Fruit fly (Drosophila melanogaster) S2 (cell line): ENCODE data around the gene Sfp77F.

Source experiments
- CG8478 ChIP-seq: fragments of >200 bp; optimal IDR thresholded peaks from 2 replicates; lab custom pipeline; 2018
- CTCF ChIP-seq, 2 experiments: fragments of >200 bp; optimal IDR thresholded peaks; 2 replicates each; lab custom pipeline; 2018

The Sfp77F gene

DNA sequence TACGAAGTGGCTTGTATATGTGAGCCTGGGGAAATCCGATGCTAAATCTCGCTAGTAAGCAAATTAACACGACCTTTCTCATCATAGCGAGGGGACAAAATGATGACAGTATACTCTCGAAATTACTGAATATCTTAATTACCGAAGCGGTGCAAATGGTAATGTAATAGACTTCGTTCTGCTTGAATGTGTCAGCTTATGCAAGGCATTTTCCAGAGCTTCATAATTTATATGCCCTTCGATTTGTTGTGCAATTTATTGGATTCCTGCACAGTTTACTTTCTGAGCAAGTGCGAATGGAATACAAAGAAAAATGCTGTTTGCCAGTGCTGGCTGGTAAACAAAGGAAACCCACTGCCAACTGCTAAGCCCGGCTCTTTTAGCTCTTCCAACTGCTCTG is at the start of gene Sfp77F, which contains the start of gene CG43931:
Gene Sfp77F, minus strand, starts transcription at position 101 of the 400 bp plus-strand sequence.
Gene CG43931, plus strand, starts transcription at position 241 of the 400 bp plus-strand sequence.
- TF ChIP-seq CTCF (optimal IDR thresholded peaks at IDR 0.05; lab: Kevin White, UChicago) (no peak), CG8478 (no peak)

DNA sequence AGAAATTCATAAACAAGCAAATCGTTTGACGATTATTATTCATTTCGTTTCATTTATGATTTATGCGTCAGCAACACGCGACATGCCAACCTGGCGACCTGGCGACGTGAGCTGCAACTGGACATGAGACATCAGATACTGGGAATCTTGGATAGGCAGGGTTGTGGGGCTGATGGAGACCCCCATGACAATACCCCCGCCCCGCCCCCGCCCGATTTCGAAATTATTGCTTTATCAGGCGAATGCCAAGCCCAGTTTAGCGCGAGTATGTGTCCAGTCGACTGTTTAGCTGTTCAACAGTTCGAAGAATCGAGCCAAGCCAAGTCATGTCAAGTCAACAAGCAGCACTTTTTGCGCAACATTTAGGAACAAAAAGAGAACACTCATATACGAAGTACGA is 49.7 kb upstream of the Sfp77F start:
- no peak for TF ChIP-seq CG8478
- TF ChIP-seq CTCF (optimal IDR thresholded peaks at IDR 0.05; lab: Kevin White, UChicago), result no peak

DNA sequence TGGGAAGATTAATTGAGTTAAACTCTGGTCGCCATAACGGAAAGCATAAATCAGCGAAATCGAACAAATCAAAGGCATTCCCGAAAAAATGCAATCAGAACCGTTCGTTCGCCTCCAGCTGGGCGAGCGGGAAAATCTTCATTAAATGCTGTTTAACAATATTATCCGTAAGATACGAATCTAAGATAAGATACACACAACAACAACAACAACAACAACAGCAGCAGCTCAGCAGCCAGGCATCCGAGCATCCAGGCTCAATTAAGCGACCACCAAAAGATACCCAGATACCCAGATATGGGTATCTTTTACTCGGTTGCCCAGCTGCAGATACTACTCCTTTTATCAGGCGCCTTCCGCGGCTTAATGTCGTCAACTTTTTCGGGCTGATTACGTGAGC is 48.8 kb upstream of the Sfp77F start:
- no peak for TF ChIP-seq CG8478
- TF ChIP-seq CTCF (optimal IDR thresholded peaks at IDR 0.05; lab: Kevin White, UChicago), result no peak

DNA sequence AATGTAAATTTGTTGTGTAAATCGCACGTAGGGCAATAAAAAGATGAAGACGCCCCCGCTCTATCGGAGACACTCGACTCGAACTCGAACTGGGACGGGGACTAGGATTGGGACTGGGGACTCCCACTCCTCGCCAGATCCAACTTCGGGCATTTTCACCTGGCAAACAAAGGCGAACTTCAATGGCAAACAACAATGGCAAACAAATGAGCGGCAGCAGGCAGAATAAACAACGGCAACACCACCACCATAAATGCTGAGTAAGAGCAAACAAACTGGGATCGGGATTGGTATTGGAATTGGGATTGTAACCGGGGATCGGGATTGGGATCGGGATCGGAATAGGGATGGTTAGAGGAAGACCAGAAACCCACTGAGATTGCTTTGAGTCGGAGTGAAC is 47.0 kb upstream of the Sfp77F start:
- TF ChIP-seq CTCF (optimal IDR thresholded peaks at IDR 0.05; lab: Kevin White, UChicago) (no peak), CG8478 (no peak)

DNA sequence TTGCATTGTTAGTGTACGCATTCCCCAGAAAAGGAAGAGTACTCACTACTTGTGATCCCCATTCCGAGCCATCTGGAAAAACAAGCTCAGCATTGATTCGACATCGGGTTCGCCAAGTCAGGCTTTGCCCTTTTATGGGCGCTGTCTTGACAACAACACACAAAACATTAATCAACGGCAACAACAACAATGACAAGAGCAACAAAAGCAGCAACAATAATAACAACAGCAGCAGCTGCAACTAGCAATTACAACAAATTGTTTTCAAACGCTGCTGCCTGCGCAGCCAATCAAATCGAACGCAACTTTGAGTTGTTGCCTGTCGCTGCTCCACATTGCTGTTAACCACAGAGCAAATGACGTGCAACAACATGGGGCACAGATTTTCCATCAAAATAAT is 44.9 kb upstream of the Sfp77F start:
- TF ChIP-seq CG8478 (no peak), CTCF (optimal IDR thresholded peaks at IDR 0.05; lab: Kevin White, UChicago) (no peak)

DNA sequence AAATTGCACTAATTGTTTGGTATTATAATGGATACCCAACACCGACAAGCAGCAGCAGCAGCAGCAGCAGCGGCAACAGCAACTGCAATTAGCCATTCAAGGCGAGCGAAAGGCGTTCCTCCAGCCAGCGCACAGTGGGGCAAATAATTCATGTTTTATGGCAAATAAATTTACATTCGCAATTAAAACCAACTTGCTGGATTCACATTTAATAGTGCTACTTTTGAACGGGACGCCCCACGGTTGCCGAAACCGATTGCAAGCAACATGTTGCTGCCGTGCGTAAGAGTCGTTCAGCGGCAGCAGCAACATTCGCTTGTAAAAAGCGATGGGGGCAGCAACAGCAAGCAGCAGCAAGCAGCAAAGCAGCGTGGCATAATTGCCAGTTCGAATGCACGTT is 36.5 kb upstream of the Sfp77F start:
- TF ChIP-seq CG8478 (no peak), CTCF (optimal IDR thresholded peaks at IDR 0.05; lab: Kevin White, UChicago) (no peak)

DNA sequence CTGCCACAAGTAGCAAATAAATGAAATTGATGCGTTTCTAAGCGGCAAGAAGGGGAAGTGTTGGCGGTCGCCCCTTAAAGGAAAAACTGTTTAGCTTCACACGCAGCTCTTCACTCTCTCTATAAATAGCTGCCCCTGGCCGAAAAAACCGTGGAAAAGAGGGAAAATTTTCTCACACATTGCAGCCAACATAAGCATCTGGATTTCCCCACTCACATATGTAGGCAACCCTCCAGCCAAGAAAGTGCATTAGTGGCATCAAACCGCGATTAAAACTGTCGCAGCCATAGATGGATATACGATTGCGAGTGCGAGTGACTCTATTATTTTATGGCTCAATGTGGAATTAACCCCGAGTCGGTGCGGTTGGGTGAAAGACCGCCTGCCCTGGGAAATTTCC is 35.3 kb upstream of the Sfp77F start:
- TF ChIP-seq CTCF (optimal IDR thresholded peaks at IDR 0.05; lab: Kevin White, UChicago) (no peak), CG8478 (no peak)

DNA sequence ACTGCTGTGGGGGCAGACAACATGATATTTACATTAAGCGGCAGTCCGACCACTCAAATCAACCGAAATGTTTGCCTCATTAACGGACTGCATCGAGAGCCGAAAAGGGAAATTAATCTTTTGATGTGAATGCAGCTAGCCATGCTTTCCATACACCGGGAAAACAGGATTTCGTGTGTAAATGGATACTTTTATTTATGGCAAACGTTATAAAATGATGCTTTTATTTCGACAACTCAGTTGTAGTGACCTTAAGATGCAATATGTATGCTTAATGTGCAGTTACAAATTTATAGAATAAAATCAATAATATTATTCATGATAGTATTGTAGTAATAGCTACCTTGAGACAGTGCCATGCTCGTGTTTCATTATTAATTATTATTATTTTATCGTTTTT is 34.3 kb upstream of the Sfp77F start:
- TF ChIP-seq CTCF (optimal IDR thresholded peaks at IDR 0.05; lab: Kevin White, UChicago) (no peak), CG8478 (no peak)

DNA sequence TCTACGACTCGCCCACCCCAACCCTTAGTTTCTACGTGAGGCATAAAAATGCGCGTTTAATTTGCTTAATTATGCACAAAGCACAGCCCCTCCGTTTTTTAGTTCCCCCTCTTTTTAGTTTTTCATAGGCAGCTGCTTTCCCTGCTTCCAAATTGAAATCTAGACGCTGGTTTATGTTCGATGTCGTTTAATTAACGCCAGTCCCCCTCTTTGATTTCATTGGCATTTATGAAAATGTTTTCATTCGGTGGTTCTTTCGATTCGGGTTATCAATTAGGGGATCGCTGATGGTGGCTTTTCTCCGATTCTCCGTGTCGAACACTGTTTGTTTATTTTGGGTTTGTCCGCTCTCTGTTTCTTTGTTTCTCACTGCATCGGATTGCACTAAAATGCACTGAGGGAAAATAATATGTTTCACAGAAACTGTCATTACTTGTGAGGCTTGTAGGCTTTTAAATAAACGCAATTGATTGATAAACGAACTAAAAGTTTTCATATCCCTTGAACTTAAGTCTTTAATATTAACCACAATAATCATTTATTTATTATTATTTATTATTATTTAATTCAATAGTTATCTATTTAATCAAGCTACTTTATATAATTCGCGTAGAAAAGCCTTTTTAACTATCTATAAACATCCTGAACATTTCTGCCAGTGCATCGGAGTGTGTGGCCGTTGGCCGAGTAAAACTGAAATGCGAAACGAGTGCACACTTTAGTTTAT is 33.0 kb upstream of the Sfp77F start:
- no peak for TF ChIP-seq CG8478
- no peak for TF ChIP-seq CTCF (optimal IDR thresholded peaks at IDR 0.05; lab: Kevin White, UChicago)

DNA sequence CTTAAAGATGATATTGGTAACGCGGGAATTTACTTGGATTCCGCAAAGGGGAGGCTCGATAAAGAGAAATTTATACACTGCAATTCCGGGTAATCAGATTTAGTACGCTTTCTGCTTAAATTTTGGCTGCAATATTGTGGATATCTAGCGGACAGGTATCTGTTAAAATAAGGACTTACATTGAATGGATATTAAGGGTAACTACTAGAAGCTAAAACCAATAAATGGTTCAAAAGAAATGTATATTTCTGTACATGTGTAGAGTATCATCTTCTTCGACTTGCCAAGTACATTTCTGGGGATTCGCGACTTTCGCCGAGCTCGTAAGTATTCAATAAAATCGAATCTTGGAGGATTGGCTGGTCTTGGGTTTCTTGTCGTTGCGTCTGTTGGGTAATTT is 32.2 kb upstream of the Sfp77F start:
- TF ChIP-seq CG8478 (no peak), CTCF (optimal IDR thresholded peaks at IDR 0.05; lab: Kevin White, UChicago) (no peak)

DNA sequence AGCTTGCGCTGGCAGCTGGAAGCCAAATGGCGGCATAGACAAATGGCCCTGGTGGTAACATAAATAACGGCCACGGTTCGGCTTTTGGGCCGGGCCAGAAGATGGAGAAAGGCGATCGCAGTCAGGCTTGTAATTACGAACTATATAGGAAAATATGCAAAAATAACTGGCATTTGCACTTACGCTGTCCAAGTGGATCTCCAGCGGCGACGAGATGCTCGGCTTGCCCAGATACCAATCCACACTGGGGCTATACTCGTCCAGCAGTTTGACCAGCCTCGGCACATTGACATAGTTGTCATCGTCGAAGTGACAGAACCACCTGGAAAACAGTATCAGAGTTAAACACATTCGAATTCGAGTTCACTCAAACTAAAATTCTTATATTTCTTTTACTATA is 30.3 kb upstream of the Sfp77F start, which contains the start of gene CG10589:
Gene CG10589, plus strand, starts transcription at position 301 of the 400 bp plus-strand sequence.
- TF ChIP-seq CG8478 (no peak), CTCF (optimal IDR thresholded peaks at IDR 0.05; lab: Kevin White, UChicago) (no peak)

DNA sequence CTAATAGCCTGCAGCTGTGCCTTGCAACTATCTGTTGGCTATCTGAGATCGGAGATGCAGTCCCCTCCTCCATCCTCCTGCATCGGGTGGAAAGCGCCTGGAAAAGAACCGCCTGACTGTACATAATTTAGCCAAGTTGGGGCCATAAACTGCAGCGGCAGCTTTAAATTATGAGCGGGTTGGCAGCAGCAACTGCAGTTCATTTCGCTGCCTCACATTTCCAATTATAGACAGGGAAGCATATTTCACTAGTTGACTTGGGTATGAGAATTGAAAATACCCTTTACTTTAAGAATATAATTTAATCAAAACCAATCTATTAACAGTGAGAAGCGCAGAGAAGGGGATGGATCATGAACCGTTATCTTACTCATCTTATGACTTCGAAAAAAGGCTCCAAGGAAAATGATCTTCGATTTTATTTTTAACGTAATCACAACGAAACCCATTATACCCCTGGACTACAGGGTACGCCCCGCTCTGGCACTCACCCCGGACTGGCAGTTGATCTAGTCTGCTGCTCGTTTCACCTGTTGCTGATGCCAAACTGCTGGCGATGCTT is 25.9 kb upstream of the Sfp77F start:
- TF ChIP-seq CTCF (optimal IDR thresholded peaks at IDR 0.05; lab: Kevin White, UChicago) (no peak), CG8478 (no peak)

DNA sequence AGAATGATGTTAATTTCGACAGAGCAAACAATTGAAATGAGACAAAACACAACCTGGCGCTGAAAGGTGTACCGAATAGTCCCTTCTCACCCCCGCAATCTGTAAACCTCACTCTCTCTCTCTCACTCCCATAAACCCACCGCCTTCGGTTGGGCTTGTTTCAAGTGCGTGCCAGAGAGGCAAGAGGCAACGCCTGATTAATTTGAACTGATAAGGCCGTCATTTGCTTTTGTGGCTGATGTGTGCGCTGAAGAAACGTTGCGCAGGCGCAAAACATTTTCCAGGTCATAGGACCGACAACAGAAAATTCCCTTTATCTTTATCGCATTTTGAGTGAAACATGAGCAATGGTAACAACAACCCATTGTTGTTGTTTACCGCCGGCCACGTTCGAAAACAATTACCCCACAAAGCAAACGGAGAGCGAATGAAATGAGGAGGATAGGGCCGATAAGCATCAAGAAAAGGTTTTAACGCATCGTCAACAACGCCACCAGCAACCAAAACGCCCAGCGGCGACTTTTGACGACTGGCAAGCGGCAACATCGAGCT is 25.1 kb upstream of the Sfp77F start:
- TF ChIP-seq CG8478, result no peak
- TF ChIP-seq CTCF (optimal IDR thresholded peaks at IDR 0.05; lab: Kevin White, UChicago), result no peak

DNA sequence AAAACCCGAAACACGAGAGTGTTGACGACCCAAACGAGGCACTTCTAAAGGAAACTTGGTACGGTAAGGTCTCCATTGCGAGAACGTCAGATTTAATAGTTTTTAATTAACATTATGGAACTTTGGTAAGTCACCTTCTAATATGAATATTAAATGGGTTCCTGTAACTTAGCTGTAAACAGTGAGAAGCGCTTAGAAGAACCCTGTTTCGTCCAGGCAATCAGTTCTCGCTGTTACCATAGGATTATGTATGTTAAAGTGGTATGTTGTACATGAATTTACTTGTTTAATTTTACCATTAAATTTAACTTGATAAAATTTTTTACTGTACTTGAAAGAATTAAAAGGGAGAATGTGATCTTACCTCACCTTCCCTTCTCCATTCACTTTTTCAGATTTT is 24.6 kb upstream of the Sfp77F start:
- TF ChIP-seq CTCF (optimal IDR thresholded peaks at IDR 0.05; lab: Kevin White, UChicago) (no peak), CG8478 (no peak)

DNA sequence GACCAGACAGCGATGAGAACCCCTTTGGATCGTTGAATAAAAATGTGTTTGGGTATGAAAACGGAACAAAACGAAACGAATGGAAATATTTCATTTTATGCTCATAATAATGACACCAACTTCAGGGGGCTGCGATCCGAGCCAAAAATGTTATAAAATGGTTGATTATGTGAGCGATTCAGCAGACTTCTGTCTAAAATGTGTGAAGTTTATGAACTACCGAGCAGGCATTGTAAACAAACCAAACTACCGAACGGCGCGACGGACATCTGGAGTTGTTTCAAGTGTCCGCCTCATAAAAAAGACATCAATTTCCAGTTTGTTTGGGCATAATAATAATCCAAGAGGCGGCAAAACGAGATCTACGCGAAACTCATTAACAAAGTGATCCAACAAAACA is 23.3 kb upstream of the Sfp77F start:
- TF ChIP-seq CG8478 (no peak), CTCF (optimal IDR thresholded peaks at IDR 0.05; lab: Kevin White, UChicago) (no peak)

DNA sequence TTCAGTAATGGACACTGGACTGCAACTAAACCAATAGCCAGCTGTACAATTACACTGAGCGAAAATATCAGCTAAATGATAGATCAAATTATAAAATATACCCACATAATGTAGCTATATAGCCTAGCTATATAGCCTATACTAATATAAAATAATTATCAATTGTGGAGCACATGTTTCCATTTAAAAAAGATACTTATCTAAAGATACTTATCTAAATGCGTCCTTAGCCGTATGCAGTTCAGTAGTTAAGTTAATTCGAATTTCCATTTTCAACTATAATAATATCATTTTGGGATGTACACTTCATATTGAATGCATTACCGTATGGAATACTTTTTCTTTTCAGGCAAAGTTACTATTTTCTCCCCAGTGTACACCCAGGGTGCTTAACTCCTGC is 21.7 kb upstream of the Sfp77F start:
- TF ChIP-seq CG8478, result no peak
- TF ChIP-seq CTCF (optimal IDR thresholded peaks at IDR 0.05; lab: Kevin White, UChicago), result no peak
